Fruit fly (Drosophila melanogaster): Measurements from ENCODE around the gene insv.

dm6 chr2L:2577361-2577737 lies 552 bp upstream of the insv start, which contains the start of gene Elba2:
- TF ChIP-seq insv (optimal IDR thresholded peaks at IDR 0.05) = no peak
- TF ChIP-seq h (optimal IDR thresholded peaks at IDR 0.05) = no peak
- TF ChIP-seq Myc (optimal IDR thresholded peaks at IDR 0.05) = no peak
